Worm (Caenorhabditis elegans) whole organism, young adult: ENCODE measurements around the gene R01B10.3.

Source experiments
- K11D2.4 ChIP-seq: fragments of 200-800 bp; sonication (Bioruptor generic); IDR thresholded peaks from 2 replicates; pipeline ENCODE4 v1.3.6; 2022; ENCODE audit warnings: missing genetic modification reagents, missing genetic modification characterization, missing compliant biosample characterization
- cebp-2 ChIP-seq: fragments of 200-800 bp; sonication (Bioruptor generic); IDR thresholded peaks from 2 replicates; pipeline ENCODE4 v1.3.6; 2022; ENCODE audit warnings: missing genetic modification characterization, missing compliant biosample characterization
- dpl-1 ChIP-seq: fragments of 150-350 bp; optimal IDR thresholded peaks from 2 replicates; lab custom pipeline; 2014; ENCODE audit warnings: missing biosample characterization, missing genetic modification reagents, missing genetic modification characterization
- pha-4 ChIP-seq: fragments of 150-350 bp; sonication (generic microtip); optimal IDR thresholded peaks from 2 replicates; lab custom pipeline; 2014; ENCODE audit warnings: missing biosample characterization, missing genetic modification reagents, missing genetic modification characterization

DNA sequence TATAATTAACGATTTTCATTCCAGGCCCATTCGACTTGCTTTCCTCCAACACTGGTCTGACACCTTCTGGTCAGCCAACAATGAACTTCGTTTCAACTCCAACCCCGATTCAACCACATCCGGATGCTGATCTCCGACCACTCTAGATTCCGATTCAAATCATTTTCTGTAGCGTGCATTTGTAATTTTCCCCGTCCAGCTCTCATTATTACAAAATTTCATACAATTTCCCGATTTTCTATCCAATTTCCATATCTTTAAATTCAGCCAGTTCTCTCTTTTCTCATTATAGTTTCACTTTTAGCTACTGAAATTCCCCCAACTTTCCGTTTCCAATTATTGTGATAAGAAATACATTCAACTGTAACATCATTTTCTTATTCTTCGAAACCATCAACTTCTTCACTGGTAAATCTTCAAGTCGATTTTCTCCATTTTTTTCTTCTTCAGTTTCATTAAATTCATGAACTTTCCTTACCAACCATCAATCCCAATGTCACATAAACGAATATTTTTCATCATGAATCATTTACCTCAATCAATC lies 29.3 kb downstream of the R01B10.3 start:
- TF ChIP-seq K11D2.4: no peak
- no peak for TF ChIP-seq pha-4 (tag; lab: Kevin White, UChicago)
- no peak for TF ChIP-seq dpl-1 (GFP tag; lab: Kevin White, UChicago)
- no peak for TF ChIP-seq cebp-2 (GFP tag; lab: Robert Waterston, UW)
